Worm (Caenorhabditis elegans) whole organism, early embryonic: ENCODE data around the gene him-4.

Experiments used
- aly-1 ChIP-seq: sonication (generic microtip); optimal IDR thresholded peaks from 2 replicates; lab custom pipeline; 2016; ENCODE audit warnings: missing genetic modification characterization, missing compliant biosample characterization
- ama-1 ChIP-seq: fragments of 150-350 bp; optimal IDR thresholded peaks from 2 replicates; lab custom pipeline; 2014
- ceh-13 ChIP-seq: fragments of 200-800 bp; sonication (Bioruptor generic); optimal IDR thresholded peaks from 2 replicates; lab custom pipeline; 2018; ENCODE audit warnings: mild to moderate bottlenecking, missing genetic modification characterization, missing compliant biosample characterization
- flt-1 ChIP-seq: fragments of 200-800 bp; sonication (Bioruptor generic); IDR thresholded peaks from 2 replicates; pipeline ENCODE4 v1.3.6; 2022; ENCODE audit warnings: missing genetic modification characterization, missing compliant biosample characterization
- hmbx-1 ChIP-seq: sonication (generic microtip); optimal IDR thresholded peaks from 2 replicates; lab custom pipeline; 2016; ENCODE audit warnings: mild to moderate bottlenecking, missing genetic modification characterization, missing compliant biosample characterization
- hmg-4 ChIP-seq: fragments of 200-800 bp; sonication (Bioruptor generic); optimal IDR thresholded peaks from 2 replicates; lab custom pipeline; 2018; ENCODE audit warnings: mild to moderate bottlenecking, missing genetic modification characterization, missing compliant biosample characterization
- hnd-1 ChIP-seq: sonication (generic microtip); optimal IDR thresholded peaks from 2 replicates; lab custom pipeline; 2016; ENCODE audit warnings: missing genetic modification characterization, missing compliant biosample characterization
- pes-1 ChIP-seq: fragments of 200-800 bp; sonication (Bioruptor generic); IDR thresholded peaks from 2 replicates; pipeline ENCODE4 v1.3.6; 2022; ENCODE audit warnings: missing genetic modification reagents, missing genetic modification characterization, missing compliant biosample characterization
- scrt-1 ChIP-seq: fragments of 200-800 bp; sonication (Bioruptor generic); IDR thresholded peaks from 2 replicates; pipeline ENCODE4 v1.3.6; 2022; ENCODE audit warnings: missing genetic modification characterization, missing compliant biosample characterization
- tbx-11 ChIP-seq: fragments of 200-800 bp; sonication (Bioruptor generic); IDR thresholded peaks from 2 replicates; pipeline ENCODE4 v1.3.6; 2022; ENCODE audit warnings: missing genetic modification characterization, missing compliant biosample characterization
- tbx-37 ChIP-seq: fragments of 200-800 bp; sonication (Bioruptor generic); conservative IDR thresholded peaks from 2 replicates; pipeline ENCODE4 v1.3.6; 2022; ENCODE audit warnings: missing genetic modification reagents, missing genetic modification characterization, missing compliant biosample characterization
- tra-4 ChIP-seq: sonication (generic microtip); optimal IDR thresholded peaks from 2 replicates; lab custom pipeline; 2017; ENCODE audit warnings: missing genetic modification characterization, missing compliant biosample characterization

DNA sequence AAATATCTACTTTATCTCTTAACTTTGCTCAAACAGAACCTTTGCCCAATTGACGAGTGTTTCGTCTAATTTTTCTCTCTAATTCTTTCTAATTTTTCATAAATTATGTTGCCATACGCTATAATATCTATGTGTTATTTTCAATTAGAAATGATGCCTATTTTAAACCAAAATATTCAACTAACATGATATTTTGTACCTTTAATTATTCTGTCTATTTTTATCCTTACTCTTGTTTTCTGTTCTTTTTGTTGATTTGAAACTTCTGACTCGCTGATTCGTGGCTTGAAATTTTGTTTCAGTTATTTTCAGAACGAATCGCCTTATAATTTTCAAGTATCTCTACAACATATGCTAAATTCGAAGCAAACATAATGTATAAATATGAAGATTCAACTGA is 7.9 kb upstream of the him-4 start, which contains the start of gene F15G9.6:
- no peak for TF ChIP-seq ama-1 (lab: Kevin White, UChicago)
- TF ChIP-seq hmbx-1 (tag; lab: Kevin White, UChicago): no peak
- TF ChIP-seq ceh-13: no peak
- TF ChIP-seq flt-1 (GFP tag; lab: Robert Waterston, UW): no peak
- no peak for TF ChIP-seq hmg-4 (GFP tag; lab: Kevin White, UChicago)
- no peak for TF ChIP-seq tbx-37 (GFP tag; lab: Robert Waterston, UW)
- TF ChIP-seq tra-4 (tag; lab: Kevin White, UChicago): no peak
- no peak for TF ChIP-seq aly-1 (tag; lab: Kevin White, UChicago)
- no peak for TF ChIP-seq hnd-1 (tag; lab: Kevin White, UChicago)
- no peak for TF ChIP-seq scrt-1 (GFP tag; lab: Robert Waterston, UW)
- TF ChIP-seq pes-1 (GFP tag; lab: Robert Waterston, UW): no peak
- no peak for TF ChIP-seq tbx-11
